Worm (Caenorhabditis elegans): Measurements from ENCODE around the gene F41C3.7.

Gene F41C3.7

ce11 chrII:4710813-4711212 is 19.0 kb upstream of the F41C3.7 start:
- TF ChIP-seq tbp1 (GFP tag; optimal IDR thresholded peaks at IDR 0.05) (no peak), somi-1 (GFP tag; optimal IDR thresholded peaks at IDR 0.05) (no peak), F57C9.4 (tag; optimal IDR thresholded peaks at IDR 0.05) (no peak), ceh-40 (GFP tag; IDR thresholded peaks at IDR 0.05) (no peak), madf-8 (GFP tag; conservative IDR thresholded peaks at IDR 0.05) (no peak), Y53G8AR.9 (GFP tag; conservative IDR thresholded peaks at IDR 0.05) (no peak), rcor-1 (GFP tag; IDR thresholded peaks at IDR 0.05) (no peak), die-1 (tag; optimal IDR thresholded peaks at IDR 0.05) (no peak), atf-7 (tag; optimal IDR thresholded peaks at IDR 0.05) (no peak), bed-1 (GFP tag; IDR thresholded peaks at IDR 0.05) (no peak), efl-1 (GFP tag; optimal IDR thresholded peaks at IDR 0.05) (no peak), D2030.7 (GFP tag; IDR thresholded peaks at IDR 0.05) (no peak), pbrm-1 (GFP tag; IDR thresholded peaks at IDR 0.05) (no peak), ztf-25 (GFP tag; IDR thresholded peaks at IDR 0.05) (no peak), hmg-20 (GFP tag; IDR thresholded peaks at IDR 0.05) (no peak), mcd-1 (GFP tag; IDR thresholded peaks at IDR 0.05) (no peak), ceh-58 (GFP tag; IDR thresholded peaks at IDR 0.05) (no peak), unc-130 (GFP tag; optimal IDR thresholded peaks at IDR 0.05) (no peak), K12H6.12 (tag; optimal IDR thresholded peaks at IDR 0.05) (no peak), dox-1 (GFP tag; IDR thresholded peaks at IDR 0.05) (no peak)

- TF ChIP-seq egrh-3 (GFP tag; IDR thresholded peaks at IDR 0.05) (no peak), attf-5 (GFP tag; optimal IDR thresholded peaks at IDR 0.05) (peak; percentile 50), nhr-120 (GFP tag; IDR thresholded peaks at IDR 0.05) (no peak), nhr-80 (tag; optimal IDR thresholded peaks at IDR 0.05) (peak; percentile 89), lir-1 (GFP tag; conservative IDR thresholded peaks at IDR 0.05) (no peak), ekl-4 (GFP tag; IDR thresholded peaks at IDR 0.05) (no peak), F10E7.11 (tag; optimal IDR thresholded peaks at IDR 0.05) (no peak), F22D6.2 (tag; optimal IDR thresholded peaks at IDR 0.05) (no peak), hlh-26 (GFP tag; conservative IDR thresholded peaks at IDR 0.05) (no peak), mcd-1 (GFP tag; IDR thresholded peaks at IDR 0.05) (no peak), dox-1 (GFP tag; IDR thresholded peaks at IDR 0.05) (0 out of 2 replicates have a peak, but pooled peaks have one; percentile 24), K12H6.12 (tag; optimal IDR thresholded peaks at IDR 0.05) (no peak), ceh-91 (GFP tag; IDR thresholded peaks at IDR 0.05) (no peak), mxl-1 (tag; optimal IDR thresholded peaks at IDR 0.05) (no peak), cebp-1 (GFP tag; IDR thresholded peaks at IDR 0.05) (0 out of 2 replicates have a peak, but pooled peaks have one; percentile 29), cebp-1 (tag; optimal IDR thresholded peaks at IDR 0.05) (peak; percentile 70), nhr-179 (tag; optimal IDR thresholded peaks at IDR 0.05) (no peak), ztf-22 (GFP tag; optimal IDR thresholded peaks at IDR 0.05) (no peak), F37B4.10 (GFP tag; IDR thresholded peaks at IDR 0.05) (no peak), F57A8.1 (GFP tag; optimal IDR thresholded peaks at IDR 0.05) (no peak), let-607 (tag; optimal IDR thresholded peaks at IDR 0.05) (peak in 1 of 2 experiments; percentile 87)
Measured at ce11 chrII:4715676-4716075, 14.2 kb upstream of the F41C3.7 start, which contains the start of gene F41C3.8. Gene F41C3.8, plus strand, starts transcription at chrII:4716046.

ce11 chrII:4726120-4726519 is 3.7 kb upstream of the F41C3.7 start, which contains the start of gene F10G7.10:
Gene F10G7.10, minus strand, starts transcription at chrII:4726264.
- TF ChIP-seq attf-5 (GFP tag; optimal IDR thresholded peaks at IDR 0.05) (peak; percentile 46), cebp-1 (GFP tag; IDR thresholded peaks at IDR 0.05) (no peak), cebp-1 (tag; optimal IDR thresholded peaks at IDR 0.05) (peak; percentile 62), hmg-1.2 (GFP tag; IDR thresholded peaks at IDR 0.05) (peak; percentile 35; the same call in 1 of the 2 replicates), hlh-12 (tag; optimal IDR thresholded peaks at IDR 0.05) (no peak)

Data from whole organism, young adult.